Fruit fly (Drosophila melanogaster): Measurements from ENCODE around the gene CG16888.

- TF ChIP-seq CG8478 (optimal IDR thresholded peaks at IDR 0.05): no peak
- no peak for TF ChIP-seq CTCF (optimal IDR thresholded peaks at IDR 0.05)
These were observed 14.5 kb upstream of the CG16888 start, which contains the start of gene PolG1 for dm6 chr2L:13827557-13827956.
